Worm (Caenorhabditis elegans): ENCODE measurements around the gene C45G9.14.

DNA sequence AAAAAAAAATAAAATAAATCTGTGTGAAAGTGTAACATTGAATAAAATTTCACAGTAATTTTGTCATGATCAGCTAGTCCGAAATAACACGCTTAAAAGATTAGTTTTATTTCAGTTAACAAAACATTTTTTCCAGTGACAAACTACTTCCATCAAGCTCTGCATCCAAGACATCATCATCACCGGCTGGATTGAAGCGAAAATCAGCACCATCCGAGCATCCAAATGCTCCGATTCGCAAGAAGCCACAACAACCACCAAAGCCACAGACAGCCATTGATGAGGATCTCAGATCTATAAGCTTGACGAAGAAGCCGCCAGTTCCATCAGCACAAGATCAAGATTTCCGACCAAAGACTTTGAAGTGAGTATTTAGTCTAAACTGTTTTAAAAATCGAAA lies 17.6 kb upstream of the C45G9.14 start:
- TF ChIP-seq ZK546.5 (tag; optimal IDR thresholded peaks at IDR 0.05) (no peak), jun-1 (tag; optimal IDR thresholded peaks at IDR 0.05) (no peak), zag-1 (tag; optimal IDR thresholded peaks at IDR 0.05) (no peak), skn-1 (tag; optimal IDR thresholded peaks at IDR 0.05) (no peak), lsy-12 (tag; optimal IDR thresholded peaks at IDR 0.05) (no peak), ztf-4 (tag; optimal IDR thresholded peaks at IDR 0.05) (no peak), nhr-237 (tag; optimal IDR thresholded peaks at IDR 0.05) (no peak), eor-1 (tag; optimal IDR thresholded peaks at IDR 0.05) (no peak), nhr-11 (tag; optimal IDR thresholded peaks at IDR 0.05) (no peak), nhr-77 (tag; optimal IDR thresholded peaks at IDR 0.05) (no peak), fkh-2 (tag; optimal IDR thresholded peaks at IDR 0.05) (no peak), nhr-12 (tag; optimal IDR thresholded peaks at IDR 0.05) (no peak), egl-5 (tag; optimal IDR thresholded peaks at IDR 0.05) (no peak)
